Fruit fly (Drosophila melanogaster): Measurements from ENCODE around the gene CG1394.

CG1394 gene

DNA sequence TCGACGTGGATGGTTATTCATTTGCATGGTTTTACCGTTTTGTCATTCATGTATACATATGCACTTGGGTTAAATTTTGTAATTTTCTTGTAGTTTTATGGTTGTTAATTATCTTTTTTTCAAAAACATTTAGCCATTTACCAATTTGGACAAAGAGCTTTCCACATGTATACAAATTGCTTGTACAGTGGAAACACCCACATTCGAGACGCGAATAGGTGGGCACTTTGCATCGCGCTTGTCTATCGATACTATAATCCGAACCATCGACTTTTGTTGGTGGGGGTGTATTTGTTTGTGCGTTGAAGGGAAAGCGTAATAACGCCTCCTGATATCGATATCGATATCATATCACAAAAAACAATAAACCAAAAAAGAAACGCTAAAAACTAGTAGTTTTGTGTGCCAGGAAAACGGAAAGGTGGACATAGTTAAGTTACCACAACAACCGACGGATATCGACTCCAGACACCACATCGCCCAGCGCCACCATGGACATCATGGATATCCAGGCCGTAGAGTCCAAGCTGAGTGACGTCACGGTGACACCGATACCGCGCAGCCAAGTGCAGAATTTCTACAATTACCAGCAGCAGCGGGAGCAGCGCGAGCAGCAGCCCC lies 32.8 kb downstream of the CG1394 start, which contains the start of gene CDK2AP1 (continued):
- peak; percentile 12 for TF ChIP-seq CG16863 (GFP tag; optimal IDR thresholded peaks at IDR 0.05)
- TF ChIP-seq jumu (GFP tag; optimal IDR thresholded peaks at IDR 0.05): peak; percentile 48
- TF ChIP-seq CG16813 (GFP tag; IDR thresholded peaks at IDR 0.05; ENCODE audit: partially characterized antibody): peak; percentile 77
- TF ChIP-seq CG33557 (GFP tag; optimal IDR thresholded peaks at IDR 0.05): no peak
- no peak for TF ChIP-seq corto (GFP tag; optimal IDR thresholded peaks at IDR 0.05)
- TF ChIP-seq CG12659 (GFP tag; optimal IDR thresholded peaks at IDR 0.05): peak; percentile 50
- no peak for TF ChIP-seq Hr51 (GFP tag; optimal IDR thresholded peaks at IDR 0.05)
- peak in 1 of 2 experiments; percentile 40 for TF ChIP-seq Eip74EF (GFP tag; optimal IDR thresholded peaks at IDR 0.05)
- TF ChIP-seq CG8359 (GFP tag; optimal IDR thresholded peaks at IDR 0.05; ENCODE audit: borderline replicate concordance): no peak
- no peak for TF ChIP-seq run (tag; optimal IDR thresholded peaks at IDR 0.05)
- no peak for TF ChIP-seq Gug (GFP tag; IDR thresholded peaks at IDR 0.05)
- peak; percentile 27 for TF ChIP-seq tin (GFP tag; optimal IDR thresholded peaks at IDR 0.05)
- peak; percentile 77 for TF ChIP-seq pzg (GFP tag; optimal IDR thresholded peaks at IDR 0.05)
- TF ChIP-seq HmgZ (tag; optimal IDR thresholded peaks at IDR 0.05): peak; percentile 39
- TF ChIP-seq CG13894 (tag; optimal IDR thresholded peaks at IDR 0.05): peak; percentile 31
- TF ChIP-seq CG11398 (GFP tag; optimal IDR thresholded peaks at IDR 0.05): peak; percentile 4
- peak; percentile 67 for TF ChIP-seq CG34224 (GFP tag; IDR thresholded peaks at IDR 0.05; ENCODE audit: partially characterized antibody)
- no peak for TF ChIP-seq Camta (GFP tag; optimal IDR thresholded peaks at IDR 0.05)
- TF ChIP-seq gro (GFP tag; optimal IDR thresholded peaks at IDR 0.05): no peak
- TF ChIP-seq tna (GFP tag; IDR thresholded peaks at IDR 0.05; ENCODE audit: partially characterized antibody): peak; percentile 81; the same call in 1 of the 2 replicates
- peak; percentile 70 for TF ChIP-seq mld (GFP tag; IDR thresholded peaks at IDR 0.05; ENCODE audit: partially characterized antibody)
- no peak for TF ChIP-seq Stat92E (GFP tag; optimal IDR thresholded peaks at IDR 0.05)
- no peak for TF ChIP-seq CG11723 (GFP tag; optimal IDR thresholded peaks at IDR 0.05)
- peak; percentile 21 for TF ChIP-seq emc (GFP tag; optimal IDR thresholded peaks at IDR 0.05)
- TF ChIP-seq CG7928 (GFP tag; optimal IDR thresholded peaks at IDR 0.05): no peak
- no peak for TF ChIP-seq odd (GFP tag; optimal IDR thresholded peaks at IDR 0.05)
- TF ChIP-seq chif (GFP tag; optimal IDR thresholded peaks at IDR 0.05): peak in 1 of 2 experiments; percentile 22
- TF ChIP-seq CG9817 (tag; optimal IDR thresholded peaks at IDR 0.05): peak; percentile 15
- 0 out of 3 replicates have a peak, but pooled peaks have one; percentile 10 for TF ChIP-seq ken (GFP tag; IDR thresholded peaks at IDR 0.05)
- TF ChIP-seq CG10274 (GFP tag; optimal IDR thresholded peaks at IDR 0.05): no peak
- TF ChIP-seq pros (GFP tag; optimal IDR thresholded peaks at IDR 0.05): no peak
- TF ChIP-seq Opbp (GFP tag; IDR thresholded peaks at IDR 0.05; ENCODE audit: partially characterized antibody): peak; percentile 74
- TF ChIP-seq az2 (GFP tag; optimal IDR thresholded peaks at IDR 0.05): peak; percentile 16
- peak; percentile 15; the same call in 1 of the 2 replicates for TF ChIP-seq onecut (GFP tag; IDR thresholded peaks at IDR 0.05)
- TF ChIP-seq sc (optimal IDR thresholded peaks at IDR 0.05): no peak
- TF ChIP-seq sc (GFP tag; optimal IDR thresholded peaks at IDR 0.05): no peak
- TF ChIP-seq CG18764 (GFP tag; optimal IDR thresholded peaks at IDR 0.05): no peak
- peak; percentile 1 for TF ChIP-seq CG9609 (GFP tag; optimal IDR thresholded peaks at IDR 0.05)
- TF ChIP-seq CG4282 (GFP tag; optimal IDR thresholded peaks at IDR 0.05): no peak
- peak; percentile 22 for TF ChIP-seq CG30431 (GFP tag; optimal IDR thresholded peaks at IDR 0.05)
- peak; percentile 48 for TF ChIP-seq Atf3 (GFP tag; optimal IDR thresholded peaks at IDR 0.05)
- peak; percentile 77 for TF ChIP-seq row (GFP tag; IDR thresholded peaks at IDR 0.05)
- TF ChIP-seq esg (GFP tag; conservative IDR thresholded peaks at IDR 0.05): 0 out of 2 replicates have a peak, but pooled peaks have one; percentile 24
- peak; percentile 66 for TF ChIP-seq CG14710 (tag; optimal IDR thresholded peaks at IDR 0.05)
- peak; percentile 39 for TF ChIP-seq Dek (tag; optimal IDR thresholded peaks at IDR 0.05)
- peak; percentile 31 for TF ChIP-seq CG8924 (tag; optimal IDR thresholded peaks at IDR 0.05)
- peak; percentile 24 for TF ChIP-seq CG32532 (GFP tag; IDR thresholded peaks at IDR 0.05)
- peak; percentile 35 for TF ChIP-seq Hsf (GFP tag; optimal IDR thresholded peaks at IDR 0.05)
